Worm (Caenorhabditis elegans): Measurements from ENCODE around the gene lron-15.

Gene lron-15

ce11 chrII:6587264-6587870 lies 42.7 kb upstream of the lron-15 start, which contains the start of gene C56C10.7 (continued):
- TF ChIP-seq Y95B8A.8 (GFP tag; IDR thresholded peaks at IDR 0.05) (no peak), F37B4.10 (GFP tag; IDR thresholded peaks at IDR 0.05) (no peak), lin-26 (GFP tag; IDR thresholded peaks at IDR 0.05) (peak; percentile 83), hrde-1 (tag; optimal IDR thresholded peaks at IDR 0.05; ENCODE audit: borderline replicate concordance) (peak; percentile 62), cebp-1 (GFP tag; IDR thresholded peaks at IDR 0.05) (no peak), cebp-1 (tag; optimal IDR thresholded peaks at IDR 0.05) (peak; percentile 54), D2030.7 (GFP tag; IDR thresholded peaks at IDR 0.05) (peak; percentile 36; the same call in 1 of the 2 replicates), him-1 (tag; optimal IDR thresholded peaks at IDR 0.05) (peak; percentile 19), madf-8 (GFP tag; conservative IDR thresholded peaks at IDR 0.05) (peak; percentile 39; the same call in 1 of the 2 replicates), somi-1 (GFP tag; optimal IDR thresholded peaks at IDR 0.05) (no peak), ztf-22 (GFP tag; optimal IDR thresholded peaks at IDR 0.05) (no peak), Y56A3A.18 (GFP tag; IDR thresholded peaks at IDR 0.05) (peak; percentile 77), sptf-2 (GFP tag; optimal IDR thresholded peaks at IDR 0.05) (no peak), Y53F4B.3 (GFP tag; IDR thresholded peaks at IDR 0.05) (no peak), pha-4 (tag; optimal IDR thresholded peaks at IDR 0.05) (no peak), lsl-1 (GFP tag; optimal IDR thresholded peaks at IDR 0.05) (peak; percentile 17), F22D6.2 (tag; optimal IDR thresholded peaks at IDR 0.05) (no peak), nhr-90 (tag; optimal IDR thresholded peaks at IDR 0.05) (no peak), rcor-1 (GFP tag; IDR thresholded peaks at IDR 0.05) (peak; percentile 68), sea-2 (GFP tag; IDR thresholded peaks at IDR 0.05) (no peak), nhr-120 (GFP tag; IDR thresholded peaks at IDR 0.05) (no peak), bed-1 (GFP tag; IDR thresholded peaks at IDR 0.05) (peak; percentile 68; the same call in 1 of the 2 replicates), lir-1 (GFP tag; conservative IDR thresholded peaks at IDR 0.05) (0 out of 2 replicates have a peak, but pooled peaks have one; percentile 30), tlf-1 (GFP tag; optimal IDR thresholded peaks at IDR 0.05) (peak; percentile 87), K12H6.12 (tag; optimal IDR thresholded peaks at IDR 0.05) (no peak), K11D2.4 (GFP tag; IDR thresholded peaks at IDR 0.05) (no peak), lsy-27 (tag; optimal IDR thresholded peaks at IDR 0.05; ENCODE audit: borderline replicate concordance, insufficient read depth) (no peak), madf-3 (GFP tag; IDR thresholded peaks at IDR 0.05) (peak; percentile 94), T26A5.8 (tag; optimal IDR thresholded peaks at IDR 0.05) (no peak), aptf-2 (GFP tag; conservative IDR thresholded peaks at IDR 0.05) (no peak), mes-4 (tag; optimal IDR thresholded peaks at IDR 0.05) (peak; percentile 13), B0035.1 (tag; optimal IDR thresholded peaks at IDR 0.05) (peak; percentile 29), madf-10 (tag; optimal IDR thresholded peaks at IDR 0.05) (peak; percentile 34)

ce11 chrII:6582758-6583157 lies 38.1 kb upstream of the lron-15 start, which contains the start of gene C56C10.4:
C56C10.4 (plus strand) TSS chrII:6583058.
- TF ChIP-seq hsf-1 (GFP tag; IDR thresholded peaks at IDR 0.05) (no peak), unc-130 (GFP tag; optimal IDR thresholded peaks at IDR 0.05) (no peak), madf-3 (GFP tag; IDR thresholded peaks at IDR 0.05) (no peak), lin-35 (GFP tag; optimal IDR thresholded peaks at IDR 0.05) (no peak), Y53G8AR.9 (GFP tag; conservative IDR thresholded peaks at IDR 0.05) (no peak), somi-1 (GFP tag; optimal IDR thresholded peaks at IDR 0.05) (no peak), F37B4.10 (GFP tag; IDR thresholded peaks at IDR 0.05) (no peak), ztf-26 (tag; optimal IDR thresholded peaks at IDR 0.05) (no peak)
